Worm (Caenorhabditis elegans): ENCODE data around the gene sek-1.
A peak's percentile ranks its signal among the peaks of the same experiment; 100 is the strongest.

Gene sek-1

DNA sequence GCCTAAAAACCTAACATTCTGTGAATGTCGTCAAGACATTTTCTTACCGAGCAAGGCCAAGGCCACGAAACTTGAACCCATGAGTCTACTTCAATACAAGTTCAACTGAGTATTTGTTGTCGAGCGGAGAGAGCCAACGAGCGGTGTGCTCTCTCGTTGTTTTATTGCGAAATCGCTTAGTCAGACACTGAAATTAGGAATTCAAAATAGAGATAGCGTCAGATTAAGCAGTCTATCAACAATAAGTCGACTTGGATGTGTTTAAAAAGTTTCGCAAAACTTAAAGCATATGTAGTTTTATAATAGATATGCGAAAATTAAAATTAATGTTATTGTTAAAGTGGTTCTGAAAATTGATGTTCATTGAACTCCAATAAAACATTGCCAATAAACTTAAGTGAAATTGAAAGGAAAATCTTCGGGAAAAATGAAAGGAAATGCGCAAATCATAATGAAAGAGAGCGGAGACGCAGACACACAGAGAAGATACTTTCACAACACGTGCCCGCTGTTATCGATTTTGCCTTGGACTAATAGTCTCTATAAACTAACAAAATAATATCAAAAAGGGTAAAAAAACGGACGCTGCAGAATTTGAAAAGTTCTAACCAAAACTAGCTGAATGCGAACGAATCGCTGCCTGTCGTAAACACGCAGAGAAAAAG lies 23.0 kb upstream of the sek-1 start, which contains the start of gene ZK154.6 (continued):
- TF ChIP-seq egl-13 (tag; optimal IDR thresholded peaks at IDR 0.05) (no peak), lin-14 (GFP tag; optimal IDR thresholded peaks at IDR 0.05) (peak; percentile 66), hlh-4 (tag; optimal IDR thresholded peaks at IDR 0.05) (no peak), vab-15 (tag; optimal IDR thresholded peaks at IDR 0.05) (no peak), snpc-4 (tag; optimal IDR thresholded peaks at IDR 0.05) (peak; percentile 1), skn-1 (tag; optimal IDR thresholded peaks at IDR 0.05) (no peak), tbx-2 (tag; optimal IDR thresholded peaks at IDR 0.05) (peak; percentile 52), lsy-2 (tag; optimal IDR thresholded peaks at IDR 0.05) (peak in 1 of 2 experiments; percentile 37), alr-1 (tag; optimal IDR thresholded peaks at IDR 0.05; ENCODE audit: borderline replicate concordance) (no peak), F16B12.6 (tag; optimal IDR thresholded peaks at IDR 0.05) (peak; percentile 22), ceh-63 (GFP tag; optimal IDR thresholded peaks at IDR 0.05) (no peak), efl-3 (GFP tag; optimal IDR thresholded peaks at IDR 0.05) (no peak), grh-1 (GFP tag; IDR thresholded peaks at IDR 0.05) (no peak), hlh-17 (GFP tag; optimal IDR thresholded peaks at IDR 0.05; ENCODE audit: borderline replicate concordance) (no peak), swsn-7 (tag; optimal IDR thresholded peaks at IDR 0.05) (peak; percentile 49), isw-1 (GFP tag; IDR thresholded peaks at IDR 0.05) (no peak), elt-3 (tag; optimal IDR thresholded peaks at IDR 0.05) (peak in 2 of 6 experiments; percentile 29 to 57), ceh-82 (tag; optimal IDR thresholded peaks at IDR 0.05) (no peak), efl-1 (optimal IDR thresholded peaks at IDR 0.05) (peak in 1 of 2 experiments; percentile 18), efl-1 (GFP tag; optimal IDR thresholded peaks at IDR 0.05 in 1 of 2) (peak; percentile 26 to 82), aly-2 (tag; optimal IDR thresholded peaks at IDR 0.05) (no peak), egl-27 (tag; optimal IDR thresholded peaks at IDR 0.05) (no peak), Y116A8C.19 (tag; optimal IDR thresholded peaks at IDR 0.05; ENCODE audit: borderline replicate concordance) (no peak), C04F5.9 (tag; optimal IDR thresholded peaks at IDR 0.05) (no peak), zag-1 (tag; optimal IDR thresholded peaks at IDR 0.05) (no peak), sup-37 (GFP tag; optimal IDR thresholded peaks at IDR 0.05) (no peak), dsc-1 (tag; optimal IDR thresholded peaks at IDR 0.05) (peak; percentile 32), ets-5 (GFP tag; IDR thresholded peaks at IDR 0.05) (no peak), nhr-20 (tag; optimal IDR thresholded peaks at IDR 0.05) (peak; percentile 29), mab-9 (GFP tag; IDR thresholded peaks at IDR 0.05) (no peak), sptf-1 (tag; optimal IDR thresholded peaks at IDR 0.05) (no peak), nhr-47 (tag; optimal IDR thresholded peaks at IDR 0.05) (peak; percentile 52)

ce11 chrX:7794306-7794743 lies 22.2 kb upstream of the sek-1 start:
- TF ChIP-seq lin-39 (tag; optimal IDR thresholded peaks at IDR 0.05): no peak
- TF ChIP-seq egl-27 (tag; optimal IDR thresholded peaks at IDR 0.05): no peak
- TF ChIP-seq swsn-7 (tag; optimal IDR thresholded peaks at IDR 0.05): no peak
- TF ChIP-seq lin-15B (tag; optimal IDR thresholded peaks at IDR 0.05): no peak
- no peak for TF ChIP-seq hlh-4 (tag; optimal IDR thresholded peaks at IDR 0.05)
- no peak for TF ChIP-seq aha-1 (tag; optimal IDR thresholded peaks at IDR 0.05)
- TF ChIP-seq Y116A8C.19 (tag; optimal IDR thresholded peaks at IDR 0.05; ENCODE audit: borderline replicate concordance): no peak
- TF ChIP-seq unc-30 (tag; optimal IDR thresholded peaks at IDR 0.05): no peak
- TF ChIP-seq elt-2 (tag; optimal IDR thresholded peaks at IDR 0.05): no peak
- TF ChIP-seq mep-1 (tag; optimal IDR thresholded peaks at IDR 0.05): peak; percentile 4
- TF ChIP-seq hpl-2 (GFP tag; optimal IDR thresholded peaks at IDR 0.05): no peak
- TF ChIP-seq nhr-90 (tag; optimal IDR thresholded peaks at IDR 0.05; ENCODE audit: poor library complexity): peak; percentile 58
- no peak for TF ChIP-seq isw-1 (GFP tag; IDR thresholded peaks at IDR 0.05)
- TF ChIP-seq ztf-11 (tag; optimal IDR thresholded peaks at IDR 0.05): no peak
- TF ChIP-seq ztf-4 (tag; optimal IDR thresholded peaks at IDR 0.05): no peak
- TF ChIP-seq nhr-71 (tag; optimal IDR thresholded peaks at IDR 0.05): peak; percentile 19
- no peak for TF ChIP-seq fkh-10 (GFP tag; optimal IDR thresholded peaks at IDR 0.05)
- peak; percentile 38 for TF ChIP-seq fos-1 (tag; optimal IDR thresholded peaks at IDR 0.05)
- no peak for TF ChIP-seq xbp-1 (tag; optimal IDR thresholded peaks at IDR 0.05)
- TF ChIP-seq irx-1 (tag; optimal IDR thresholded peaks at IDR 0.05): no peak
- TF ChIP-seq jun-1 (tag; optimal IDR thresholded peaks at IDR 0.05): peak; percentile 3
- no peak for TF ChIP-seq efl-3 (GFP tag; optimal IDR thresholded peaks at IDR 0.05)
- TF ChIP-seq pax-3 (tag; optimal IDR thresholded peaks at IDR 0.05): no peak
- no peak for TF ChIP-seq sox-4 (tag; optimal IDR thresholded peaks at IDR 0.05)
- no peak for TF ChIP-seq zag-1 (tag; optimal IDR thresholded peaks at IDR 0.05)
- no peak for TF ChIP-seq skn-1 (tag; optimal IDR thresholded peaks at IDR 0.05)
- TF ChIP-seq dpl-1 (GFP tag; optimal IDR thresholded peaks at IDR 0.05): no peak
